Fruit fly (Drosophila melanogaster): ENCODE results near the gene chico.

chico gene

DNA sequence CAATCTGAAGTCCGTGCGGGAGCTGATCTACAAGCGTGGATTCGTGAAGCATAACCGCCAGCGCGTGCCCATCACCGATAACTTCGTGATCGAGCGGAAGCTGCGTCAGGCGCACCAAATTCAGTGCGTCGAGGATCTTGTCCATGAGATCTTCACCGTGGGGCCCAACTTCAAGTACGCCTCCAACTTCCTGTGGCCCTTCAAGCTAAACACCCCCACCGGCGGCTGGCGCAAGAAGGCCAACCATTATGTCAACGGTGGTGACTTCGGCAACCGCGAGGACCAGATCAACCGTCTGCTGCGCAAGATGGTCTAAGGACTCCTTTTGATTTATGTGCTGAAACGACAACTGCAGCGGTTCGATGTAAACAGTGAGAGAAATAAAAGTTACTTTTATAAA, 45.1 kb downstream of the chico start:
- TF ChIP-seq Pif1B (GFP tag; optimal IDR thresholded peaks at IDR 0.05) (no peak), CG4496 (GFP tag; IDR thresholded peaks at IDR 0.05) (0 out of 3 replicates have a peak, but pooled peaks have one; percentile 37)

DNA sequence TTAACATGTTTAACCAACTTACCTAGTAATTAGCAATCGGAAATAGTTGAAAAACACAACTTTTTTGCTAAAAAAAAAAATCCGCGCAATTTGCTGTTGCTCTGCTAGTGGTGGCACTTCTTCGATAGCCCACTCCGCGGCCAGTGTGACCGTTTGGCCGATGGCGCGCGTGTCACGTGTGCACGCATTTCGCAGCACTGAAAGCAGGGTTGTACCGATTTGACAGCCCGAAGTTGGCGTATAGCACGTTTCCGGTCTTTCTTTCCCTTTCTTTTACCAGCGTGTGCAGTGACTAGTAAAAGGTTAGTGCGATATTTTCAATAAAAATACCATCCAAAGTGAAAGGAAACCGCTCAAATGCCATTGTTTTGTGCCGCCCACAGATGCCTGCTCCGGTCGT, 46.0 kb downstream of the chico start, which contains the start of the genes Ripalpha and RpL7:
TSS of gene Ripalpha (minus strand) at position 128 of the 400 bp plus-strand sequence.
TSS of gene RpL7 (plus strand) at position 158 of the 400 bp plus-strand sequence.
- TF ChIP-seq Pif1A (GFP tag; optimal IDR thresholded peaks at IDR 0.05) (peak; percentile 89), CG14655 (GFP tag; optimal IDR thresholded peaks at IDR 0.05) (no peak), CG15710 (tag; optimal IDR thresholded peaks at IDR 0.05) (peak; percentile 80), CG32121 (GFP tag; IDR thresholded peaks at IDR 0.05) (peak; percentile 77), Ets98B (GFP tag; IDR thresholded peaks at IDR 0.05) (peak; percentile 91), CG17806 (tag; optimal IDR thresholded peaks at IDR 0.05) (peak; percentile 57), fd96Ca (GFP tag; IDR thresholded peaks at IDR 0.05) (no peak), rn (GFP tag; IDR thresholded peaks at IDR 0.05) (peak; percentile 85), Snoo (tag; optimal IDR thresholded peaks at IDR 0.05) (peak; percentile 95), CG8159 (tag; optimal IDR thresholded peaks at IDR 0.05) (peak; percentile 68), CG13204 (GFP tag; optimal IDR thresholded peaks at IDR 0.05) (no peak), EcR (GFP tag; optimal IDR thresholded peaks at IDR 0.05) (no peak), D1 (tag; optimal IDR thresholded peaks at IDR 0.05) (no peak), CG8301 (tag; optimal IDR thresholded peaks at IDR 0.05) (peak; percentile 61), CG9948 (tag; optimal IDR thresholded peaks at IDR 0.05) (peak; percentile 43), gl (tag; optimal IDR thresholded peaks at IDR 0.05) (peak; percentile 81), CG34367 (tag; optimal IDR thresholded peaks at IDR 0.05) (peak; percentile 89), CG10348 (GFP tag; IDR thresholded peaks at IDR 0.05) (no peak), CG12605 (GFP tag; IDR thresholded peaks at IDR 0.05) (peak; percentile 88), CG4496 (GFP tag; IDR thresholded peaks at IDR 0.05) (peak; percentile 97), Pif1B (GFP tag; optimal IDR thresholded peaks at IDR 0.05) (peak; percentile 76)

dm6 chr2L:10198911-10199310, 48.0 kb downstream of the chico start, which contains the start of gene Sur:
TSS of gene Sur (minus strand) at chr2L:10199117.
- TF ChIP-seq Pif1B (GFP tag; optimal IDR thresholded peaks at IDR 0.05), result no peak
- no peak for TF ChIP-seq CG8301 (tag; optimal IDR thresholded peaks at IDR 0.05)
- TF ChIP-seq CG9948 (tag; optimal IDR thresholded peaks at IDR 0.05), result no peak
- TF ChIP-seq CG15710 (tag; optimal IDR thresholded peaks at IDR 0.05), result no peak

Measured in whole organism, pupa.